Fruit fly (Drosophila melanogaster) whole organism, pupa: Measurements from ENCODE around the gene eater.

ENCODE experiments used
- CG10348 ChIP-seq: fragments of 200-800 bp; sonication (Bioruptor generic); IDR thresholded peaks from 2 replicates; pipeline ENCODE4 v1.3.6; 2022; ENCODE audit warnings: missing biosample characterization, missing genetic modification characterization
- CG12605 ChIP-seq: fragments of 200-800 bp; sonication (Bioruptor generic); IDR thresholded peaks from 2 replicates; pipeline ENCODE4 v1.3.6; 2022; ENCODE audit warnings: missing biosample characterization, missing genetic modification characterization
- CG13204 ChIP-seq: fragments of 200-800 bp; sonication (Bioruptor generic); optimal IDR thresholded peaks from 2 replicates; lab custom pipeline; 2018; ENCODE audit warnings: missing biosample characterization, mild to moderate bottlenecking, missing genetic modification characterization, moderate library complexity
- CG14655 ChIP-seq: fragments of 200-800 bp; sonication (Bioruptor generic); optimal IDR thresholded peaks from 3 replicates; lab custom pipeline; 2017; ENCODE audit warnings: mild to moderate bottlenecking, missing biosample characterization, missing genetic modification reagents, missing genetic modification characterization
- CG15710 ChIP-seq: fragments of 200-800 bp; sonication (Bioruptor generic); optimal IDR thresholded peaks from 2 replicates; lab custom pipeline; 2018; ENCODE audit warnings: missing biosample characterization, mild to moderate bottlenecking, missing genetic modification characterization, moderate library complexity
- CG17806 ChIP-seq: fragments of 200-800 bp; sonication (Bioruptor generic); optimal IDR thresholded peaks from 2 replicates; lab custom pipeline; 2018; ENCODE audit warnings: missing biosample characterization, mild to moderate bottlenecking, missing genetic modification characterization, moderate library complexity
- CG32121 ChIP-seq: fragments of 200-800 bp; sonication (Bioruptor generic); IDR thresholded peaks from 2 replicates; pipeline ENCODE4 v1.3.6; 2022; ENCODE audit warnings: missing biosample characterization, missing genetic modification characterization
- CG34367 ChIP-seq: fragments of 200-800 bp; sonication (Bioruptor generic); optimal IDR thresholded peaks from 2 replicates; lab custom pipeline; 2018; ENCODE audit warnings: missing biosample characterization, mild to moderate bottlenecking, missing genetic modification characterization
- CG4496 ChIP-seq: fragments of 200-800 bp; sonication (Bioruptor generic); IDR thresholded peaks from 3 replicates; pipeline ENCODE4 v1.3.6; 2022; ENCODE audit warnings: missing biosample characterization, missing genetic modification characterization
- CG8159 ChIP-seq: fragments of 200-800 bp; sonication (Bioruptor generic); optimal IDR thresholded peaks from 3 replicates; lab custom pipeline; 2018; ENCODE audit warnings: missing biosample characterization, mild to moderate bottlenecking, missing genetic modification characterization, moderate library complexity
- CG8301 ChIP-seq: fragments of 200-800 bp; sonication (Bioruptor generic); optimal IDR thresholded peaks from 2 replicates; lab custom pipeline; 2018; ENCODE audit warnings: missing biosample characterization, mild to moderate bottlenecking, missing genetic modification characterization
- CG9948 ChIP-seq: fragments of 200-800 bp; sonication (Bioruptor generic); optimal IDR thresholded peaks from 2 replicates; lab custom pipeline; 2018; ENCODE audit warnings: missing biosample characterization, mild to moderate bottlenecking, missing genetic modification characterization, moderate library complexity
- D1 ChIP-seq: fragments of 200-800 bp; sonication (Bioruptor generic); optimal IDR thresholded peaks from 2 replicates; lab custom pipeline; 2018; ENCODE audit warnings: missing biosample characterization, mild to moderate bottlenecking, missing genetic modification characterization, moderate library complexity
- EcR ChIP-seq: fragments of 200-800 bp; sonication (Bioruptor generic); optimal IDR thresholded peaks from 3 replicates; lab custom pipeline; 2019; ENCODE audit warnings: missing biosample characterization, missing genetic modification characterization, mild to moderate bottlenecking, moderate library complexity, missing genetic modification reagents
- Ets98B ChIP-seq: fragments of 200-800 bp; sonication (Bioruptor generic); IDR thresholded peaks from 2 replicates; pipeline ENCODE4 v1.3.6; 2022; ENCODE audit warnings: missing biosample characterization, missing genetic modification characterization
- Pif1A ChIP-seq: fragments of 200-800 bp; sonication (Bioruptor generic); optimal IDR thresholded peaks from 3 replicates; lab custom pipeline; 2016; ENCODE audit warnings: missing biosample characterization, missing genetic modification characterization
- Pif1B ChIP-seq: fragments of 200-800 bp; sonication (Bioruptor generic); optimal IDR thresholded peaks from 3 replicates; lab custom pipeline; 2016; ENCODE audit warnings: missing biosample characterization, missing genetic modification characterization
- Snoo ChIP-seq: fragments of 200-800 bp; sonication (Bioruptor generic); optimal IDR thresholded peaks from 3 replicates; lab custom pipeline; 2017; ENCODE audit warnings: missing biosample characterization, mild to moderate bottlenecking, missing genetic modification characterization, inconsistent platforms
- fd96Ca ChIP-seq: fragments of 200-800 bp; sonication (Bioruptor generic); IDR thresholded peaks from 3 replicates; pipeline ENCODE4 v1.3.6; 2022; ENCODE audit warnings: missing biosample characterization, missing genetic modification characterization
- gl ChIP-seq: fragments of 200-800 bp; sonication (Bioruptor generic); optimal IDR thresholded peaks from 2 replicates; lab custom pipeline; 2018; ENCODE audit warnings: missing biosample characterization, mild to moderate bottlenecking, missing genetic modification characterization
- rn ChIP-seq: fragments of 200-800 bp; sonication (Bioruptor generic); IDR thresholded peaks from 2 replicates; pipeline ENCODE4 v1.3.6; 2022; ENCODE audit warnings: missing biosample characterization, missing genetic modification characterization

Gene eater

dm6 chr3R:27134728-27135361, 35.4 kb upstream of the eater start:
- TF ChIP-seq CG9948 (tag; lab: Kevin White, UChicago) = no peak
- 0 out of 3 replicates have a peak, but pooled peaks have one; percentile 17 for TF ChIP-seq CG4496
- TF ChIP-seq, all 21 proteins: peak for 1

dm6 chr3R:27133992-27134391, 34.5 kb upstream of the eater start:
- TF ChIP-seq EcR (GFP tag; lab: Kevin White, UChicago) = no peak
- no peak for TF ChIP-seq CG10348 (GFP tag; lab: Robert Waterston, UW)
- no peak for TF ChIP-seq Snoo (tag; lab: Kevin White, UChicago)
- TF ChIP-seq Pif1B (GFP tag; lab: Kevin White, UChicago) = no peak
- TF ChIP-seq CG32121 (GFP tag; lab: Robert Waterston, UW) = no peak
- TF ChIP-seq CG12605 (GFP tag; lab: Robert Waterston, UW) = no peak
- TF ChIP-seq D1 (tag; lab: Kevin White, UChicago) = no peak

dm6 chr3R:27131408-27131807, 31.9 kb upstream of the eater start:
- TF ChIP-seq gl (tag; lab: Kevin White, UChicago) (no peak), CG10348 (GFP tag; lab: Robert Waterston, UW) (no peak), CG15710 (tag; lab: Kevin White, UChicago) (no peak), CG13204 (no peak), CG17806 (no peak), CG12605 (GFP tag; lab: Robert Waterston, UW) (no peak), fd96Ca (no peak), CG9948 (tag; lab: Kevin White, UChicago) (no peak), D1 (tag; lab: Kevin White, UChicago) (no peak), CG8159 (tag; lab: Kevin White, UChicago) (no peak), CG34367 (tag; lab: Kevin White, UChicago) (no peak), Snoo (tag; lab: Kevin White, UChicago) (no peak), Pif1A (GFP tag; lab: Kevin White, UChicago) (no peak)

DNA sequence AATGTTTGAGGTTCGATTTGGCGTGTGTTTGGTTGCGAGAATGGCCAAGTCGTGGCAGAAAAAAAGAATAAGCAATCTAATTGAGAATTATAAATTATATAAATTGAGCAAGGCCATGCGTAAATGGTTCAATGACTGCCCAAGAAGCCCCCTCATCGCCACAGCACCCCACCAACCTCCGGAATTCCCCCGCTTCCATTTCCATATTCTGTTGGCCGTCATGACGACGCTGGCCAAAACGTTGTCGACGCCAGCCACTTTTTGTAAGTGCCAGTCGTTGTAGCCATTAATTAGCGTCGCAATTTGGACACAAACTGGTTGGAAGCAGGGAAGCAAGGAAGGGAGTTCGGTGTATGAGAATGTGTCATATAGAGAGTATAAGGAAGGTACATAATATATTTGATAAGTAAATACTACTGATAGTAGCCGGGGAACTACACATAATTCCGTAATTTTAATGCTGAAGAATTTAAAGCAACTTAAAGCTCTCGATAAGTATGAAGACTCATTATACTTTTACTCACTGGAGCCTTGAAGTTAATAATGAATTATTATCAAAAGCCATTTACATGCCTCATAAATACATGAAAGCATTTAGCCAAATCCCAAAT, 31.2 kb upstream of the eater start:
- TF ChIP-seq Pif1B (GFP tag; lab: Kevin White, UChicago) = no peak
- no peak for TF ChIP-seq CG12605 (GFP tag; lab: Robert Waterston, UW)
- no peak for TF ChIP-seq CG13204
- no peak for TF ChIP-seq Snoo (tag; lab: Kevin White, UChicago)
- no peak for TF ChIP-seq CG8159 (tag; lab: Kevin White, UChicago)
- TF ChIP-seq fd96Ca = no peak
- TF ChIP-seq Pif1A (GFP tag; lab: Kevin White, UChicago) = no peak
- peak; percentile 74 for TF ChIP-seq EcR (GFP tag; lab: Kevin White, UChicago)
- 0 out of 3 replicates have a peak, but pooled peaks have one; percentile 7 for TF ChIP-seq CG4496
- no peak for TF ChIP-seq CG8301 (tag; lab: Kevin White, UChicago)

dm6 chr3R:27129580-27130385, 30.3 kb upstream of the eater start:
- TF ChIP-seq Pif1A (GFP tag; lab: Kevin White, UChicago) = peak; percentile 86
- peak; percentile 91 for TF ChIP-seq EcR (GFP tag; lab: Kevin White, UChicago)
- peak; percentile 78 for TF ChIP-seq Ets98B
- TF ChIP-seq CG32121 (GFP tag; lab: Robert Waterston, UW) = peak; percentile 73
- peak; percentile 5 for TF ChIP-seq gl (tag; lab: Kevin White, UChicago)
- TF ChIP-seq fd96Ca = peak; percentile 73
- TF ChIP-seq CG4496 = peak; percentile 88
- TF ChIP-seq CG13204 = no peak
- TF ChIP-seq rn = peak; percentile 59; the same call in 1 of the 2 replicates
- peak; percentile 68 for TF ChIP-seq Pif1B (GFP tag; lab: Kevin White, UChicago)
- TF ChIP-seq CG8301 (tag; lab: Kevin White, UChicago) = peak; percentile 57
- peak; percentile 45 for TF ChIP-seq CG34367 (tag; lab: Kevin White, UChicago)
- TF ChIP-seq CG15710 (tag; lab: Kevin White, UChicago) = peak; percentile 68
- TF ChIP-seq CG12605 (GFP tag; lab: Robert Waterston, UW) = peak; percentile 61; the same call in 1 of the 2 replicates
- TF ChIP-seq CG17806 = peak; percentile 66
- peak; percentile 70 for TF ChIP-seq Snoo (tag; lab: Kevin White, UChicago)
- TF ChIP-seq CG14655 (GFP tag; lab: Kevin White, UChicago) = no peak
- TF ChIP-seq D1 (tag; lab: Kevin White, UChicago) = no peak
- no peak for TF ChIP-seq CG10348 (GFP tag; lab: Robert Waterston, UW)
- no peak for TF ChIP-seq CG8159 (tag; lab: Kevin White, UChicago)
- TF ChIP-seq CG9948 (tag; lab: Kevin White, UChicago) = peak; percentile 35

dm6 chr3R:27128723-27129122, 29.2 kb upstream of the eater start:
- TF ChIP-seq CG4496 (no peak), CG9948 (tag; lab: Kevin White, UChicago) (no peak), gl (tag; lab: Kevin White, UChicago) (no peak), Pif1A (GFP tag; lab: Kevin White, UChicago) (no peak), CG13204 (no peak), CG32121 (GFP tag; lab: Robert Waterston, UW) (no peak), CG8301 (tag; lab: Kevin White, UChicago) (no peak), Snoo (tag; lab: Kevin White, UChicago) (no peak), CG34367 (tag; lab: Kevin White, UChicago) (no peak)
